Fruit fly (Drosophila melanogaster) whole organism, embryonic: Measurements from ENCODE around the gene Nnp-1.

Experiments
- B-H1 ChIP-seq: fragments of 200-800 bp; sonication (Bioruptor generic); IDR thresholded peaks from 3 replicates; pipeline ENCODE4 v1.3.6; 2022; ENCODE audit warnings: missing biosample characterization, missing genetic modification characterization
- B-H2 ChIP-seq: fragments of 200-800 bp; sonication (Bioruptor generic); optimal IDR thresholded peaks from 2 replicates; lab custom pipeline; 2018; ENCODE audit warnings: missing biosample characterization, mild to moderate bottlenecking, missing genetic modification characterization
- CG10431 ChIP-seq: fragments of 200-800 bp; sonication (Bioruptor generic); optimal IDR thresholded peaks from 3 replicates; lab custom pipeline; 2018; ENCODE audit warnings: missing biosample characterization, mild to moderate bottlenecking, missing genetic modification characterization
- CG12104 ChIP-seq: fragments of 200-800 bp; sonication (Bioruptor generic); optimal IDR thresholded peaks from 3 replicates; lab custom pipeline; 2016; ENCODE audit warnings: missing biosample characterization, missing genetic modification characterization
- CG16863 ChIP-seq: fragments of 200-800 bp; sonication (Bioruptor generic); optimal IDR thresholded peaks from 3 replicates; lab custom pipeline; 2016; ENCODE audit warnings: missing biosample characterization, missing genetic modification characterization
- CG17361 ChIP-seq: fragments of 200-800 bp; sonication (Bioruptor generic); IDR thresholded peaks from 3 replicates; pipeline ENCODE4 v1.3.6; 2022; ENCODE audit warnings: missing biosample characterization, missing genetic modification characterization
- CG1792 ChIP-seq: fragments of 200-800 bp; sonication (Bioruptor generic); optimal IDR thresholded peaks from 2 replicates; lab custom pipeline; 2016; ENCODE audit warnings: missing biosample characterization, missing genetic modification characterization
- CG18262 ChIP-seq: fragments of 200-800 bp; optimal IDR thresholded peaks from 3 replicates; lab custom pipeline; 2019; ENCODE audit warnings: missing biosample characterization, mild to moderate bottlenecking, missing genetic modification characterization, moderate library complexity
- CG18764 ChIP-seq: fragments of 200-800 bp; sonication (Bioruptor generic); optimal IDR thresholded peaks from 3 replicates; lab custom pipeline; 2016; ENCODE audit warnings: missing biosample characterization, missing genetic modification characterization
- CG2875 ChIP-seq: fragments of 200-800 bp; sonication (Bioruptor generic); optimal IDR thresholded peaks from 2 replicates; lab custom pipeline; 2017; ENCODE audit warnings: missing biosample characterization, mild to moderate bottlenecking, missing genetic modification characterization, missing genetic modification reagents
- CG3065 ChIP-seq: fragments of 200-800 bp; sonication (Bioruptor generic); optimal IDR thresholded peaks from 2 replicates; lab custom pipeline; 2016; ENCODE audit warnings: missing biosample characterization, missing genetic modification characterization
- CG7357 ChIP-seq: fragments of 200-800 bp; sonication (Bioruptor generic); IDR thresholded peaks from 3 replicates; pipeline ENCODE4 v1.3.6; 2022; ENCODE audit warnings: missing biosample characterization, missing genetic modification characterization
- CG7745 ChIP-seq: fragments of 200-800 bp; sonication (Bioruptor generic); optimal IDR thresholded peaks from 2 replicates; lab custom pipeline; 2018; ENCODE audit warnings: missing biosample characterization, mild to moderate bottlenecking, missing genetic modification characterization, moderate library complexity
- CG8281 ChIP-seq: fragments of 200-800 bp; sonication (Bioruptor generic); optimal IDR thresholded peaks from 2 replicates; lab custom pipeline; 2018; ENCODE audit warnings: missing biosample characterization, mild to moderate bottlenecking, missing genetic modification characterization, moderate library complexity
- CG8944 ChIP-seq: fragments of 200-800 bp; sonication (Bioruptor generic); optimal IDR thresholded peaks from 3 replicates; lab custom pipeline; 2016; ENCODE audit warnings: missing biosample characterization, missing genetic modification characterization
- CG9932 ChIP-seq: fragments of 200-800 bp; sonication (Bioruptor generic); IDR thresholded peaks from 2 replicates; pipeline ENCODE4 v1.3.6; 2022; ENCODE audit warnings: missing biosample characterization, missing genetic modification characterization
- Chrac-16 ChIP-seq: fragments of 200-800 bp; sonication (Bioruptor generic); optimal IDR thresholded peaks from 3 replicates; lab custom pipeline; 2016; ENCODE audit warnings: missing biosample characterization, missing genetic modification characterization
- CoRest ChIP-seq: fragments of 200-800 bp; sonication (Bioruptor generic); optimal IDR thresholded peaks from 3 replicates; lab custom pipeline; 2018; ENCODE audit warnings: missing biosample characterization, mild to moderate bottlenecking, missing genetic modification characterization, moderate library complexity
- Dip2 ChIP-seq: fragments of 200-800 bp; sonication (Bioruptor generic); IDR thresholded peaks from 2 replicates; pipeline ENCODE4 v1.3.6; 2022; ENCODE audit warnings: missing biosample characterization, missing genetic modification characterization
- GATAe ChIP-seq: fragments of 200-800 bp; sonication (Bioruptor generic); conservative IDR thresholded peaks from 2 replicates; pipeline ENCODE4 v1.3.6; 2022; ENCODE audit warnings: missing biosample characterization, missing genetic modification characterization
- H15 ChIP-seq: fragments of 200-800 bp; sonication (Bioruptor generic); IDR thresholded peaks from 3 replicates; pipeline ENCODE4 v1.3.6; 2022; ENCODE audit warnings: missing biosample characterization, missing genetic modification characterization
- Hmr ChIP-seq: fragments of 200-800 bp; sonication (Bioruptor generic); optimal IDR thresholded peaks from 3 replicates; lab custom pipeline; 2017; ENCODE audit warnings: mild to moderate bottlenecking, missing biosample characterization, missing genetic modification reagents, missing genetic modification characterization
- Lim3 ChIP-seq: fragments of 200-800 bp; sonication (Bioruptor generic); IDR thresholded peaks from 2 replicates; pipeline ENCODE4 v1.3.6; 2022; ENCODE audit warnings: missing biosample characterization, missing genetic modification characterization
- MESR4 ChIP-seq: fragments of 200-800 bp; sonication (Bioruptor generic); optimal IDR thresholded peaks from 2 replicates; lab custom pipeline; 2018; ENCODE audit warnings: missing biosample characterization, mild to moderate bottlenecking, missing genetic modification characterization, moderate library complexity
- NC2α ChIP-seq: fragments of 200-800 bp; sonication (Bioruptor generic); optimal IDR thresholded peaks from 2 replicates; lab custom pipeline; 2016; ENCODE audit warnings: missing biosample characterization, missing genetic modification characterization
- Oaz ChIP-seq: fragments of 200-800 bp; sonication (Bioruptor generic); IDR thresholded peaks from 2 replicates; pipeline ENCODE4 v1.3.6; 2022; ENCODE audit warnings: missing biosample characterization, missing genetic modification characterization
- Sin3A ChIP-seq: fragments of >200 bp; optimal IDR thresholded peaks from 2 replicates; lab custom pipeline; 2018
- Sry-δ ChIP-seq: fragments of 200-800 bp; sonication (Bioruptor generic); optimal IDR thresholded peaks from 2 replicates; lab custom pipeline; 2016; ENCODE audit warnings: missing biosample characterization, missing genetic modification characterization
- ac ChIP-seq: fragments of 200-800 bp; sonication (Bioruptor generic); optimal IDR thresholded peaks from 3 replicates; lab custom pipeline; 2017; ENCODE audit warnings: missing biosample characterization, mild to moderate bottlenecking, missing genetic modification characterization
- az2 ChIP-seq: fragments of 200-800 bp; sonication (Bioruptor generic); optimal IDR thresholded peaks from 3 replicates; lab custom pipeline; 2016; ENCODE audit warnings: missing biosample characterization, missing genetic modification characterization
- bigmax ChIP-seq: fragments of 200-800 bp; sonication (Bioruptor generic); optimal IDR thresholded peaks from 2 replicates; lab custom pipeline; 2018; ENCODE audit warnings: missing biosample characterization, mild to moderate bottlenecking, missing genetic modification characterization
- crc ChIP-seq: fragments of 200-800 bp; sonication (Bioruptor generic); optimal IDR thresholded peaks from 2 replicates; lab custom pipeline; 2016; ENCODE audit warnings: missing biosample characterization, missing genetic modification characterization
- dm ChIP-seq: fragments of 200-800 bp; sonication (Bioruptor generic); optimal IDR thresholded peaks from 3 replicates; lab custom pipeline; 2016; ENCODE audit warnings: missing biosample characterization, missing genetic modification characterization
- en ChIP-seq: fragments of 200-800 bp; sonication (Bioruptor generic); optimal IDR thresholded peaks from 2 replicates; lab custom pipeline; 2016; ENCODE audit warnings: missing biosample characterization, missing genetic modification characterization
- eyg ChIP-seq: fragments of 200-800 bp; sonication (Bioruptor generic); optimal IDR thresholded peaks from 3 replicates; lab custom pipeline; 2016; ENCODE audit warnings: missing biosample characterization, missing genetic modification characterization
- gem ChIP-seq: fragments of 200-800 bp; sonication (Bioruptor generic); optimal IDR thresholded peaks from 2 replicates; lab custom pipeline; 2019; ENCODE audit warnings: missing biosample characterization, mild to moderate bottlenecking, missing genetic modification characterization, moderate library complexity
- grau ChIP-seq: fragments of 200-800 bp; optimal IDR thresholded peaks from 3 replicates; lab custom pipeline; 2019; ENCODE audit warnings: missing biosample characterization, mild to moderate bottlenecking, missing genetic modification characterization, moderate library complexity
- grn ChIP-seq: fragments of 200-800 bp; sonication (Bioruptor generic); optimal IDR thresholded peaks from 3 replicates; lab custom pipeline; 2017; ENCODE audit warnings: missing biosample characterization, missing genetic modification characterization
- hbn ChIP-seq: fragments of 200-800 bp; sonication (Bioruptor generic); IDR thresholded peaks from 2 replicates; pipeline ENCODE4 v1.3.6; 2022; ENCODE audit warnings: missing biosample characterization, missing genetic modification characterization; ENCODE audit not compliant: partially characterized antibody
- ind ChIP-seq: fragments of 200-800 bp; sonication (Bioruptor generic); optimal IDR thresholded peaks from 3 replicates; lab custom pipeline; 2016; ENCODE audit warnings: missing biosample characterization, missing genetic modification characterization
- insv ChIP-seq, 2 experiments: fragments of 200-800 bp; sonication (Bioruptor generic); optimal IDR thresholded peaks; 3 replicates each; lab custom pipeline; 2016 to 2018; ENCODE audit warnings: missing biosample characterization in 2 of 2, missing genetic modification characterization in 2 of 2
- jing ChIP-seq: fragments of 200-800 bp; sonication (Bioruptor generic); optimal IDR thresholded peaks from 2 replicates; lab custom pipeline; 2018; ENCODE audit warnings: missing biosample characterization, mild to moderate bottlenecking, missing genetic modification characterization
- nau ChIP-seq: fragments of 200-800 bp; sonication (Bioruptor generic); optimal IDR thresholded peaks from 3 replicates; lab custom pipeline; 2017; ENCODE audit warnings: missing biosample characterization, mild to moderate bottlenecking, missing genetic modification characterization, missing genetic modification reagents
- pan ChIP-seq, 4 experiments: fragments of >200 bp in 3 of 4; fragments of 200-800 bp in 1 of 4; sonication (Bioruptor generic) in 1 of 4; optimal IDR thresholded peaks in 3 of 4; IDR thresholded peaks in 1 of 4; 2 replicates each; pipeline versions ENCODE4 v1.3.6 to Lab custom; 2017 to 2022; ENCODE audit warnings: missing biosample characterization in 2 of 4, missing genetic modification characterization in 2 of 4, mixed read lengths in 1 of 4
- pb ChIP-seq: fragments of 200-800 bp; sonication (Bioruptor generic); optimal IDR thresholded peaks from 3 replicates; lab custom pipeline; 2016; ENCODE audit warnings: missing biosample characterization, missing genetic modification characterization
- phol ChIP-seq: fragments of 200-800 bp; sonication (Bioruptor generic); optimal IDR thresholded peaks from 3 replicates; lab custom pipeline; 2018; ENCODE audit warnings: missing biosample characterization, mild to moderate bottlenecking, missing genetic modification characterization, moderate library complexity
- pnt ChIP-seq: fragments of 200-800 bp; sonication (Bioruptor generic); optimal IDR thresholded peaks from 3 replicates; lab custom pipeline; 2016; ENCODE audit warnings: missing biosample characterization, missing genetic modification characterization
- row ChIP-seq: fragments of 200-800 bp; sonication (Bioruptor generic); IDR thresholded peaks from 3 replicates; pipeline ENCODE4 v1.3.6; 2022; ENCODE audit warnings: missing biosample characterization, missing genetic modification characterization
- stwl ChIP-seq: fragments of 200-800 bp; sonication (Bioruptor generic); optimal IDR thresholded peaks from 3 replicates; lab custom pipeline; 2018; ENCODE audit warnings: missing biosample characterization, mild to moderate bottlenecking, missing genetic modification characterization, moderate library complexity
- vvl ChIP-seq: fragments of 200-800 bp; sonication (Bioruptor generic); IDR thresholded peaks from 2 replicates; pipeline ENCODE4 v1.3.6; 2022; ENCODE audit warnings: missing biosample characterization, missing genetic modification characterization
- zen ChIP-seq: fragments of 200-800 bp; sonication (Bioruptor generic); optimal IDR thresholded peaks from 3 replicates; lab custom pipeline; 2018; ENCODE audit warnings: missing biosample characterization, mild to moderate bottlenecking, missing genetic modification characterization, moderate library complexity

The Nnp-1 gene

dm6 chr2L:13394903-13395302 lies 28.9 kb upstream of the Nnp-1 start, which contains the start of gene RpL24 (continued):
- peak; percentile 40 for TF ChIP-seq CG7745 (tag; lab: Kevin White, UChicago)
- peak; percentile 93 for TF ChIP-seq CG10431 (GFP tag; lab: Kevin White, UChicago)
- TF ChIP-seq GATAe = peak; percentile 60; the same call in 1 of the 2 replicates
- TF ChIP-seq H15 (GFP tag; lab: Robert Waterston, UW) = peak; percentile 87
- peak; percentile 94 for TF ChIP-seq en
- TF ChIP-seq zen = peak; percentile 77
- peak in 1 of 2 experiments; percentile 80 for TF ChIP-seq insv (GFP tag; optimal IDR thresholded peaks at IDR 0.05; lab: Kevin White, UChicago)
- TF ChIP-seq CG18262 (tag; lab: Kevin White, UChicago) = peak; percentile 82
- TF ChIP-seq eyg (GFP tag; lab: Kevin White, UChicago) = peak; percentile 88
- peak; percentile 71 for TF ChIP-seq Chrac-16 (GFP tag; lab: Kevin White, UChicago)
- TF ChIP-seq phol (tag; lab: Kevin White, UChicago) = peak; percentile 83
- TF ChIP-seq nau (GFP tag; lab: Kevin White, UChicago) = no peak
- TF ChIP-seq ind (GFP tag; lab: Kevin White, UChicago) = peak; percentile 67
- TF ChIP-seq vvl (GFP tag; lab: Robert Waterston, UW) = peak; percentile 96
- peak; percentile 92 for TF ChIP-seq ac (GFP tag; lab: Kevin White, UChicago)
- peak; percentile 100 for TF ChIP-seq MESR4 (GFP tag; lab: Kevin White, UChicago)
- TF ChIP-seq B-H1 (GFP tag; lab: Robert Waterston, UW) = peak; percentile 53; the same call in 1 of the 3 replicates
- no peak for TF ChIP-seq pan (optimal IDR thresholded peaks at IDR 0.05; lab: Kevin White, UChicago)
- TF ChIP-seq pan (GFP tag; optimal IDR thresholded peaks at IDR 0.05 in 1 of 2, IDR thresholded peaks at IDR 0.05 in 1 of 2) = peak in 1 of 2 experiments; percentile 88
- peak; percentile 80 for TF ChIP-seq gem
- peak; percentile 89 for TF ChIP-seq CG18764 (GFP tag; lab: Kevin White, UChicago)
- peak; percentile 80 for TF ChIP-seq CG1792 (GFP tag; lab: Kevin White, UChicago)
- TF ChIP-seq Oaz = peak; percentile 58
- peak; percentile 75 for TF ChIP-seq CG9932 (GFP tag; lab: Robert Waterston, UW)
- peak; percentile 16 for TF ChIP-seq pnt (GFP tag; lab: Kevin White, UChicago)
- peak; percentile 77 for TF ChIP-seq grn (GFP tag; lab: Kevin White, UChicago)
- peak; percentile 37; the same call in 1 of the 3 replicates for TF ChIP-seq CG7357 (GFP tag; lab: Robert Waterston, UW)
- peak; percentile 1 for TF ChIP-seq Sin3A (lab: Kevin White, UChicago)
- peak; percentile 55 for TF ChIP-seq Sry-δ (GFP tag; lab: Kevin White, UChicago)
- TF ChIP-seq bigmax = peak; percentile 77
- peak; percentile 69 for TF ChIP-seq CG8944 (GFP tag; lab: Kevin White, UChicago)
- peak; percentile 68 for TF ChIP-seq row (GFP tag; lab: Robert Waterston, UW)
- TF ChIP-seq CoRest (tag; lab: Kevin White, UChicago) = peak; percentile 73
- peak; percentile 91 for TF ChIP-seq CG12104 (GFP tag; lab: Kevin White, UChicago)
- TF ChIP-seq grau (tag; lab: Kevin White, UChicago) = peak; percentile 81
- no peak for TF ChIP-seq Dip2
- peak; percentile 83 for TF ChIP-seq NC2α (GFP tag; lab: Kevin White, UChicago)
- peak; percentile 99 for TF ChIP-seq dm (GFP tag; lab: Kevin White, UChicago)
- TF ChIP-seq stwl (tag; lab: Kevin White, UChicago) = peak; percentile 79
- TF ChIP-seq CG2875 (GFP tag; lab: Kevin White, UChicago) = peak; percentile 92
- TF ChIP-seq pb (GFP tag; lab: Kevin White, UChicago) = peak; percentile 90
- peak; percentile 82 for TF ChIP-seq az2 (GFP tag; lab: Kevin White, UChicago)
- peak; percentile 83 for TF ChIP-seq CG17361
- TF ChIP-seq CG16863 (GFP tag; lab: Kevin White, UChicago) = peak; percentile 81
- peak; percentile 46 for TF ChIP-seq jing
- TF ChIP-seq CG3065 (GFP tag; lab: Kevin White, UChicago) = peak; percentile 78
- TF ChIP-seq B-H2 (GFP tag; lab: Kevin White, UChicago) = peak; percentile 97
- no peak for TF ChIP-seq hbn (GFP tag; lab: Robert Waterston, UW)
- TF ChIP-seq CG8281 (tag; lab: Kevin White, UChicago) = peak; percentile 66
- TF ChIP-seq Hmr (GFP tag; lab: Kevin White, UChicago) = peak; percentile 97
- no peak for TF ChIP-seq Lim3
- peak; percentile 68 for TF ChIP-seq crc (GFP tag; lab: Kevin White, UChicago)
